Fruit fly (Drosophila melanogaster): ENCODE results near the gene Tspo.

Gene Tspo

DNA sequence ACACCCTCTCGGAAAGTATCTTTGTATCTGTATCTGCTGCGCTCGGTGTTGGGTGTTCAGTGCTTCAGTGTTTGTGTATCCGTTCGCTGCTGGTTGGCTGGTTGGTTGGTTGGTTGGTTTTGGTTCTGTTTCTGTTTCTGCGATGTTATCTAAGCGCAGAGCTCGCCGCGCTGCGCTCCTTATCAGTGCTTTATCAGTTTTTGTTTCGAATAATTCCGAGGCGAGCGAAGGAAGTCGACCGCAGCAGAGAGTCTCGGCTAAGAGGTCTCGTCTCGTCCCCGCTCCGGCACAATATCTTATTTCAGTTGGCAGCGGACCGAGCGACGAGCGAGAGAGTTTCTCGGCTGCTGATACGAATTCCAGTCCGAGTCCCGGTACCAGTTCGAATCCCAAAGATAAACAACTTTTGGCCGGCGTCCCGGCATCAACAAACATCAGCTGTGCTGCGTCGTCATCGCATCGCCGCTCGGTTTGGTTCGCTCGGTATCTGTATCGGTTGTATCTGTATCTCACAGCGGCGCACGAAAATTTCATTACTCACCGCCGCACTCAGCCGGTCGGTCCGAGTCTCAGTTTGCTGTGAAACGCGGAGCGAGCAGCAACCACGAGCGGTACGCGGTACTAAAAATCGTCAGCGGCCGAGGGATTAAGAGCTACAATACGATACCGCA is 36.1 kb upstream of the Tspo start (continued):
- TF ChIP-seq dpn (GFP tag; optimal IDR thresholded peaks at IDR 0.05) = no peak
- TF ChIP-seq bcd (GFP tag; optimal IDR thresholded peaks at IDR 0.05) = peak; percentile 77
- TF ChIP-seq Elba2 (GFP tag; optimal IDR thresholded peaks at IDR 0.05) = no peak
- TF ChIP-seq zen (tag; optimal IDR thresholded peaks at IDR 0.05) = peak; percentile 12
- no peak for TF ChIP-seq slou (GFP tag; optimal IDR thresholded peaks at IDR 0.05)
- TF ChIP-seq CG13296 (GFP tag; optimal IDR thresholded peaks at IDR 0.05) = peak; percentile 16
- peak; percentile 98 for TF ChIP-seq CG12769 (tag; optimal IDR thresholded peaks at IDR 0.05)
- peak; percentile 9 for TF ChIP-seq CG33213 (GFP tag; optimal IDR thresholded peaks at IDR 0.05)
- peak; percentile 48; the same call in 1 of the 2 replicates for TF ChIP-seq Rfx (GFP tag; IDR thresholded peaks at IDR 0.05)
- peak; percentile 53 for TF ChIP-seq ewg (GFP tag; optimal IDR thresholded peaks at IDR 0.05)
- peak; percentile 16 to 81 for TF ChIP-seq crp (GFP tag; optimal IDR thresholded peaks at IDR 0.05)
- peak; percentile 32 for TF ChIP-seq Side (GFP tag; optimal IDR thresholded peaks at IDR 0.05)
- TF ChIP-seq nerfin-1 (tag; optimal IDR thresholded peaks at IDR 0.05) = peak; percentile 77
- TF ChIP-seq CG2889 (GFP tag; IDR thresholded peaks at IDR 0.05) = no peak
- TF ChIP-seq YL-1 (GFP tag; optimal IDR thresholded peaks at IDR 0.05) = no peak
- TF ChIP-seq CG17829 (tag; optimal IDR thresholded peaks at IDR 0.05) = peak; percentile 79
- no peak for TF ChIP-seq hkb (optimal IDR thresholded peaks at IDR 0.05)
- peak; percentile 60 for TF ChIP-seq hkb (GFP tag; IDR thresholded peaks at IDR 0.05)
- peak; percentile 25 for TF ChIP-seq pfk (GFP tag; optimal IDR thresholded peaks at IDR 0.05)
- no peak for TF ChIP-seq CG7357 (GFP tag; IDR thresholded peaks at IDR 0.05)
- no peak for TF ChIP-seq tgo (GFP tag; IDR thresholded peaks at IDR 0.05)
- TF ChIP-seq Antp (GFP tag; optimal IDR thresholded peaks at IDR 0.05) = peak; percentile 40
- peak; percentile 96 for TF ChIP-seq kni (GFP tag; optimal IDR thresholded peaks at IDR 0.05)
- TF ChIP-seq B-H1 (GFP tag; IDR thresholded peaks at IDR 0.05) = no peak; the same call in 2 of the 3 replicates
- peak; percentile 28; the same call in 1 of the 2 replicates for TF ChIP-seq CG1024 (GFP tag; IDR thresholded peaks at IDR 0.05)
- TF ChIP-seq CG1792 (GFP tag; optimal IDR thresholded peaks at IDR 0.05) = no peak
- TF ChIP-seq CG8944 (GFP tag; optimal IDR thresholded peaks at IDR 0.05) = no peak
- peak; percentile 90 for TF ChIP-seq oc (tag; optimal IDR thresholded peaks at IDR 0.05)
- peak; percentile 0 for TF ChIP-seq bab2 (GFP tag; optimal IDR thresholded peaks at IDR 0.05)
- peak; percentile 32; the same call in 1 of the 2 replicates for TF ChIP-seq nerfin-2 (GFP tag; IDR thresholded peaks at IDR 0.05; ENCODE audit: partially characterized antibody)
- TF ChIP-seq odd (GFP tag; optimal IDR thresholded peaks at IDR 0.05) = peak; percentile 43
- no peak for TF ChIP-seq CG9437 (GFP tag; optimal IDR thresholded peaks at IDR 0.05)
- TF ChIP-seq CG17361 (GFP tag; IDR thresholded peaks at IDR 0.05) = no peak
- no peak for TF ChIP-seq Dref (GFP tag; IDR thresholded peaks at IDR 0.05)
- no peak for TF ChIP-seq CG6689 (GFP tag; IDR thresholded peaks at IDR 0.05)
- peak; percentile 42 for TF ChIP-seq CG8924 (tag; optimal IDR thresholded peaks at IDR 0.05)
- TF ChIP-seq zen2 (GFP tag; IDR thresholded peaks at IDR 0.05; ENCODE audit: partially characterized antibody) = peak; percentile 73
- 0 out of 3 replicates have a peak, but pooled peaks have one; percentile 42 for TF ChIP-seq sr (GFP tag; IDR thresholded peaks at IDR 0.05)
- peak; percentile 33; the same call in 1 of the 2 replicates for TF ChIP-seq CG2129 (GFP tag; IDR thresholded peaks at IDR 0.05; ENCODE audit: partially characterized antibody)
- TF ChIP-seq row (GFP tag; IDR thresholded peaks at IDR 0.05) = peak; percentile 12; the same call in 1 of the 3 replicates
- TF ChIP-seq CG6791 (GFP tag; IDR thresholded peaks at IDR 0.05; ENCODE audit: partially characterized antibody) = 0 out of 3 replicates have a peak, but pooled peaks have one; percentile 64
- TF ChIP-seq CG1832 (GFP tag; optimal IDR thresholded peaks at IDR 0.05) = no peak
- TF ChIP-seq cwo (GFP tag; optimal IDR thresholded peaks at IDR 0.05) = peak; percentile 49
- 0 out of 2 replicates have a peak, but pooled peaks have one; percentile 23 for TF ChIP-seq peb (GFP tag; IDR thresholded peaks at IDR 0.05)
- peak; percentile 38 for TF ChIP-seq CG6854 (GFP tag; optimal IDR thresholded peaks at IDR 0.05)
- TF ChIP-seq CG10543 (GFP tag; optimal IDR thresholded peaks at IDR 0.05) = peak; percentile 97
- no peak for TF ChIP-seq TFAM (GFP tag; optimal IDR thresholded peaks at IDR 0.05)
- no peak for TF ChIP-seq CG16863 (GFP tag; optimal IDR thresholded peaks at IDR 0.05)
- TF ChIP-seq CG4617 (GFP tag; optimal IDR thresholded peaks at IDR 0.05; ENCODE audit: borderline replicate concordance) = no peak
